Worm (Caenorhabditis elegans): ENCODE data around the gene F55G7.1.
A peak's percentile ranks its signal among the peaks of the same experiment; 100 is the strongest.

The F55G7.1 gene

ce11 chrX:11948184-11948894, 24.1 kb downstream of the F55G7.1 start, which contains the start of gene lsd-1:
lsd-1 (plus strand) TSS chrX:11948844.
- TF ChIP-seq jun-1 (tag; optimal IDR thresholded peaks at IDR 0.05), result no peak
- no peak for TF ChIP-seq daf-8 (GFP tag; IDR thresholded peaks at IDR 0.05)
- TF ChIP-seq daf-19 (GFP tag; conservative IDR thresholded peaks at IDR 0.05), result no peak
- no peak for TF ChIP-seq daf-16 (GFP tag; optimal IDR thresholded peaks at IDR 0.05)
- peak; percentile 39 for TF ChIP-seq daf-16 (tag; optimal IDR thresholded peaks at IDR 0.05)
- TF ChIP-seq unc-62 (GFP tag; optimal IDR thresholded peaks at IDR 0.05 in 1 of 2), result peak in 1 of 2 experiments; percentile 76
- TF ChIP-seq unc-62 (tag; optimal IDR thresholded peaks at IDR 0.05), result no peak
- no peak for TF ChIP-seq F49E8.2 (tag; optimal IDR thresholded peaks at IDR 0.05; ENCODE audit: borderline replicate concordance)
- TF ChIP-seq rbr-2 (tag; optimal IDR thresholded peaks at IDR 0.05), result peak; percentile 28
- TF ChIP-seq dve-1 (tag; optimal IDR thresholded peaks at IDR 0.05; ENCODE audit: insufficient read depth), result peak; percentile 42
- no peak for TF ChIP-seq Y48G9A.11 (GFP tag; IDR thresholded peaks at IDR 0.05)
- no peak for TF ChIP-seq tra-1 (GFP tag; IDR thresholded peaks at IDR 0.05)
- TF ChIP-seq mxl-3 (GFP tag; optimal IDR thresholded peaks at IDR 0.05), result no peak
- TF ChIP-seq nhr-28 (tag; optimal IDR thresholded peaks at IDR 0.05), result no peak
- TF ChIP-seq nhr-42 (GFP tag; IDR thresholded peaks at IDR 0.05), result no peak
- no peak for TF ChIP-seq hlh-30 (tag; optimal IDR thresholded peaks at IDR 0.05; ENCODE audit: insufficient read depth)
- TF ChIP-seq nhr-111 (GFP tag; optimal IDR thresholded peaks at IDR 0.05), result no peak

- TF ChIP-seq T26A8.4 (GFP tag; IDR thresholded peaks at IDR 0.05) (no peak), lin-1 (GFP tag; IDR thresholded peaks at IDR 0.05) (no peak), unc-62 (GFP tag; optimal IDR thresholded peaks at IDR 0.05 in 1 of 2) (peak in 1 of 2 experiments; percentile 94), unc-62 (tag; optimal IDR thresholded peaks at IDR 0.05) (no peak)
Measured at ce11 chrX:11952129-11952528, 27.9 kb downstream of the F55G7.1 start.

DNA sequence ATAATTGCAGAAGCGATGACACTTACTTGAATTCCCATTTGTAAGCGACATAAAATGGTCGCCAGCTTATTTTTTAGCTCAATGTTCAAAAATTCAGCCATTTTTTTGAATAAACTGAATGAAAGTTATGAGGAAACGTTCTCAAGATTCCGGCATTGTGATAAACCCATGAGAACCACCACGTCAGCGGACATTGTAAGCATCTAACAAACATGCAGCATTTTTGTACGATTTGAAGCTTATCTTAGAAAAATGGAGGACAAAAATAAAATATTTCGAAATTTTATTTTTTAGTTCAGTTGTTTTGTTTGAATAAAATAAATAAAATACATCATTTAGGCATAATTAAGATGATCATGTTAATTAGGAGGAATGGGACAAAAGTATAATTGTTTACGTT, 29.0 kb downstream of the F55G7.1 start, which contains the start of gene T08D10.4:
Gene T08D10.4 (minus strand): TSS at position 101 of the 400 bp plus-strand sequence.
- TF ChIP-seq unc-62 (GFP tag; optimal IDR thresholded peaks at IDR 0.05 in 1 of 2) (peak in 1 of 2 experiments; percentile 8), unc-62 (tag; optimal IDR thresholded peaks at IDR 0.05) (no peak), lin-38 (GFP tag; IDR thresholded peaks at IDR 0.05) (no peak)

DNA sequence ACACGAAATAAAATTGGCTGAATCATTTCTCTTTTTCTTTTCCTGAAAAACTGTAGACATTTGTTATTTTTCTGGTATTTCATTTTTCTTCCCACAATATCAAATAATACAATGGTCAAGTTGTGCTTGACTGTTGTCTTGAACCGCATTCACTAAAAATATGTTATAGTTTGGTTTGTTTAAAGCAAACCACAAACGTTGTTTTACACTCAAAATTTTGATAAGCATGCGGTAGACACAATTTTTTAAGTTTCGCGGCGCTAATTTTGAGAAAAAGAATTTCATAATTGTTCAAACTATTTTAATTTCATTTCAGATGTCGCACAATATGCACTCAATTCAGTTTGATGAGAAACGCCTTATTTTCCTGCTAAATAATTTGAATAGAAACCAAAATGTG, 30.9 kb downstream of the F55G7.1 start, which contains the start of gene T08D10.3:
Gene T08D10.3 (plus strand): TSS at position 301 of the 400 bp plus-strand sequence.
- TF ChIP-seq dmd-8 (GFP tag; IDR thresholded peaks at IDR 0.05), result no peak
- TF ChIP-seq Y48G9A.11 (GFP tag; IDR thresholded peaks at IDR 0.05), result no peak
- no peak for TF ChIP-seq Y5F2A.4 (GFP tag; optimal IDR thresholded peaks at IDR 0.05)
- TF ChIP-seq egl-43 (GFP tag; IDR thresholded peaks at IDR 0.05), result no peak
- no peak for TF ChIP-seq mes-2 (tag; optimal IDR thresholded peaks at IDR 0.05; ENCODE audit: poor library complexity, severe bottlenecking)
- no peak for TF ChIP-seq ces-1 (GFP tag; optimal IDR thresholded peaks at IDR 0.05)
- no peak for TF ChIP-seq unc-39 (tag; optimal IDR thresholded peaks at IDR 0.05)
- no peak for TF ChIP-seq hif-1 (tag; optimal IDR thresholded peaks at IDR 0.05)

DNA sequence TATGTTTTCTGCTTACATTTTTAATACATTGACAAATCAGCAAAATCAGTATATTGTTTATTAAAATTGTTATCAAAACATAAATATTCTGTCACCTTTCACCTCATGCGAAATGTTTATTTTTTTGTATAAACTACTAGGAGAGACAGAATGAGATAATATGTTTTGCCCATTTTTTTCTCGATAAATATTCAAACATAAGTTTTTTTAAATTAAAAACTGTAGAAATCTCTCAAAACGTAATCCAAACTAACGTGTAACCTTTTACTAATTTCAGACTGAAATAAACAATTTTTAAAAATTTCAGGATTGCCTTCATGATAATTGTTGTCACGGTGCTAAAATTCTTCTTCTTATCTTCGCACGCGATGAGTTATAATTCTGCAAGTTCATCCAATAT, 33.0 kb downstream of the F55G7.1 start, which contains the start of gene T08D10.5:
Gene T08D10.5 (plus strand): TSS at position 301 of the 400 bp plus-strand sequence.
- no peak for TF ChIP-seq gei-8 (GFP tag; optimal IDR thresholded peaks at IDR 0.05)
- TF ChIP-seq mdl-1 (tag; optimal IDR thresholded peaks at IDR 0.05), result no peak
- TF ChIP-seq daf-19 (GFP tag; conservative IDR thresholded peaks at IDR 0.05), result no peak

DNA sequence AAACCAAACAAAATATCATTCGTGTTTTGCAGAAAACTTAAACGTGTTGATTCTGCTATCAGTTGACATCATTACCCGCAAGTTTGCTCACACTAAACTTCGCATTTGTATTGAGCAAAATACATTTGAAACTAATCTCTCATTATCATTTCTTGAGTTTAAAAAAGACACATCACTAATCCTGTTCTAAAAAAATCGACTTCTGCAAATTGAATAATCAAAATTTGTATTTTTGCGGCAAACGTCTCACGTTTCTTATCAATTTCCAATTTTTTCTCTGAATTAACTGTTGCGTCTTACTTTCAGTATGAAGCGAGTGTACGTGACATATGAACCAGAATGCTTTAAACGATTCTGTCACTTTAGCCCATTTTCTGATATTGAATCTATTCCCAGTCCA, 35.6 kb downstream of the F55G7.1 start, which contains the start of gene C49F5.8:
Gene C49F5.8 (plus strand): TSS at position 301 of the 400 bp plus-strand sequence.
- no peak for TF ChIP-seq lin-39 (tag; optimal IDR thresholded peaks at IDR 0.05)
- no peak for TF ChIP-seq hlh-11 (tag; optimal IDR thresholded peaks at IDR 0.05)
- TF ChIP-seq fkh-10 (GFP tag; optimal IDR thresholded peaks at IDR 0.05), result no peak
- TF ChIP-seq arid-1 (GFP tag; conservative IDR thresholded peaks at IDR 0.05), result no peak
- TF ChIP-seq nhr-28 (tag; optimal IDR thresholded peaks at IDR 0.05), result peak; percentile 1
